Worm (Caenorhabditis elegans): ENCODE data around the gene let-23.

Gene let-23

ce11 chrII:9160197-9160806 is 37.0 kb upstream of the let-23 start (continued):
- TF ChIP-seq arid-1 (GFP tag; conservative IDR thresholded peaks at IDR 0.05): no peak
- no peak for TF ChIP-seq duxl-1 (tag; optimal IDR thresholded peaks at IDR 0.05; ENCODE audit: poor library complexity)
- TF ChIP-seq lin-15B (tag; optimal IDR thresholded peaks at IDR 0.05): no peak
- no peak for TF ChIP-seq fkh-10 (GFP tag; optimal IDR thresholded peaks at IDR 0.05)
- no peak for TF ChIP-seq zip-2 (tag; optimal IDR thresholded peaks at IDR 0.05)
- no peak for TF ChIP-seq ZK337.2 (GFP tag; IDR thresholded peaks at IDR 0.05)
- TF ChIP-seq lsy-2 (tag; optimal IDR thresholded peaks at IDR 0.05): peak in 1 of 2 experiments; percentile 34
- peak; percentile 81 for TF ChIP-seq hlh-11 (tag; optimal IDR thresholded peaks at IDR 0.05)
- no peak for TF ChIP-seq nhr-11 (tag; optimal IDR thresholded peaks at IDR 0.05)
- no peak for TF ChIP-seq lir-3 (tag; optimal IDR thresholded peaks at IDR 0.05)
- TF ChIP-seq jun-1 (tag; optimal IDR thresholded peaks at IDR 0.05): no peak
- TF ChIP-seq skn-1 (tag; optimal IDR thresholded peaks at IDR 0.05): no peak
- TF ChIP-seq nhr-76 (tag; optimal IDR thresholded peaks at IDR 0.05): peak; percentile 35
- TF ChIP-seq daf-12 (tag; optimal IDR thresholded peaks at IDR 0.05): no peak
- no peak for TF ChIP-seq madf-9 (GFP tag; conservative IDR thresholded peaks at IDR 0.05)
- peak; percentile 75 for TF ChIP-seq hlh-30 (tag; optimal IDR thresholded peaks at IDR 0.05; ENCODE audit: insufficient read depth)
- no peak for TF ChIP-seq Y48G9A.11 (GFP tag; IDR thresholded peaks at IDR 0.05)
- TF ChIP-seq dmd-9 (GFP tag; IDR thresholded peaks at IDR 0.05): no peak
- no peak for TF ChIP-seq dpl-1 (GFP tag; optimal IDR thresholded peaks at IDR 0.05)
- TF ChIP-seq F49E8.2 (tag; optimal IDR thresholded peaks at IDR 0.05; ENCODE audit: borderline replicate concordance): no peak
- TF ChIP-seq ceh-44 (GFP tag; IDR thresholded peaks at IDR 0.05): no peak
- no peak for TF ChIP-seq nhr-42 (GFP tag; IDR thresholded peaks at IDR 0.05)
- TF ChIP-seq tra-1 (GFP tag; IDR thresholded peaks at IDR 0.05): peak; percentile 54; the same call in 1 of the 2 replicates
- TF ChIP-seq vab-7 (GFP tag; IDR thresholded peaks at IDR 0.05): no peak
- TF ChIP-seq ztf-7 (tag; optimal IDR thresholded peaks at IDR 0.05): no peak
- TF ChIP-seq nhr-48 (tag; optimal IDR thresholded peaks at IDR 0.05): peak; percentile 92
- no peak for TF ChIP-seq R02D3.7 (tag; optimal IDR thresholded peaks at IDR 0.05)
- TF ChIP-seq dmd-8 (GFP tag; IDR thresholded peaks at IDR 0.05): no peak
- no peak for TF ChIP-seq ceh-28 (tag; optimal IDR thresholded peaks at IDR 0.05)
- TF ChIP-seq pha-4 (GFP tag; IDR thresholded peaks at IDR 0.05): no peak
- TF ChIP-seq pha-4 (tag; optimal IDR thresholded peaks at IDR 0.05): no peak
- TF ChIP-seq gei-8 (GFP tag; optimal IDR thresholded peaks at IDR 0.05): no peak
- no peak for TF ChIP-seq lim-7 (GFP tag; IDR thresholded peaks at IDR 0.05)
- no peak for TF ChIP-seq ctbp-1 (GFP tag; IDR thresholded peaks at IDR 0.05)
- TF ChIP-seq ceh-20 (GFP tag; IDR thresholded peaks at IDR 0.05): no peak
- no peak for TF ChIP-seq T20F7.1 (GFP tag; optimal IDR thresholded peaks at IDR 0.05)
- peak; percentile 89 for TF ChIP-seq dmd-6 (GFP tag; IDR thresholded peaks at IDR 0.05)
- no peak for TF ChIP-seq attf-4 (tag; optimal IDR thresholded peaks at IDR 0.05)
- no peak for TF ChIP-seq zfp-3 (GFP tag; conservative IDR thresholded peaks at IDR 0.05)
- TF ChIP-seq nhr-102 (tag; optimal IDR thresholded peaks at IDR 0.05): peak; percentile 27
- TF ChIP-seq dve-1 (tag; optimal IDR thresholded peaks at IDR 0.05; ENCODE audit: insufficient read depth): peak; percentile 77
- TF ChIP-seq ceh-82 (tag; optimal IDR thresholded peaks at IDR 0.05): no peak
- peak; percentile 83 for TF ChIP-seq mxl-3 (GFP tag; optimal IDR thresholded peaks at IDR 0.05)
- TF ChIP-seq T26A8.4 (GFP tag; IDR thresholded peaks at IDR 0.05): no peak
- TF ChIP-seq egl-43 (GFP tag; IDR thresholded peaks at IDR 0.05): no peak
- TF ChIP-seq cey-2 (tag; optimal IDR thresholded peaks at IDR 0.05; ENCODE audit: borderline replicate concordance, insufficient read depth): peak; percentile 20
- no peak for TF ChIP-seq nhr-10 (tag; optimal IDR thresholded peaks at IDR 0.05)
- no peak for TF ChIP-seq nhr-77 (tag; optimal IDR thresholded peaks at IDR 0.05)
- no peak for TF ChIP-seq snpc-1.2 (GFP tag; IDR thresholded peaks at IDR 0.05)
- TF ChIP-seq zag-1 (tag; optimal IDR thresholded peaks at IDR 0.05): no peak
- no peak for TF ChIP-seq nhr-41 (GFP tag; IDR thresholded peaks at IDR 0.05)
